Worm (Caenorhabditis elegans) whole organism, young adult: Measurements from ENCODE around the gene cdr-6.

ENCODE experiments used
- B0261.1 ChIP-seq: sonication (generic microtip); optimal IDR thresholded peaks from 2 replicates; lab custom pipeline; 2016; ENCODE audit warnings: mild to moderate bottlenecking, missing genetic modification characterization, moderate library complexity, missing compliant biosample characterization
- C06A6.2 ChIP-seq: fragments of 200-800 bp; sonication (Bioruptor generic); conservative IDR thresholded peaks from 2 replicates; pipeline ENCODE4 v1.3.6; 2022; ENCODE audit warnings: missing genetic modification characterization, missing compliant biosample characterization
- ama-1 ChIP-seq, 3 experiments: fragments of 150-350 bp in 1 of 3; sonication (generic microtip) in 2 of 3; optimal IDR thresholded peaks; 2 replicates each; lab custom pipeline; 2014 to 2018; ENCODE audit warnings: missing biosample characterization in 2 of 3, missing genetic modification characterization in 2 of 3, missing genetic modification reagents in 2 of 3
- athp-1 ChIP-seq: sonication (generic microtip); optimal IDR thresholded peaks from 2 replicates; lab custom pipeline; 2017; ENCODE audit warnings: mild to moderate bottlenecking, missing genetic modification characterization, missing compliant biosample characterization
- attf-6 ChIP-seq: fragments of 200-800 bp; sonication (Bioruptor generic); IDR thresholded peaks from 2 replicates; pipeline ENCODE4 v1.3.6; 2022; ENCODE audit warnings: missing genetic modification reagents, missing genetic modification characterization, missing compliant biosample characterization
- bed-2 ChIP-seq: fragments of 200-800 bp; sonication (Bioruptor generic); IDR thresholded peaks from 2 replicates; pipeline ENCODE4 v1.3.6; 2022; ENCODE audit warnings: missing genetic modification reagents, missing genetic modification characterization, missing compliant biosample characterization
- efl-1 ChIP-seq: fragments of 150-350 bp; optimal IDR thresholded peaks from 2 replicates; lab custom pipeline; 2014; ENCODE audit warnings: missing biosample characterization, missing genetic modification reagents, missing genetic modification characterization
- mes-4 ChIP-seq: sonication (generic microtip); optimal IDR thresholded peaks from 2 replicates; lab custom pipeline; 2016; ENCODE audit warnings: missing genotype, missing genetic modification characterization, missing compliant biosample characterization
- nhr-120 ChIP-seq: fragments of 200-800 bp; sonication (Bioruptor generic); IDR thresholded peaks from 2 replicates; pipeline ENCODE4 v1.3.6; 2022; ENCODE audit warnings: missing genetic modification characterization, missing compliant biosample characterization
- nhr-27 ChIP-seq: fragments of 200-800 bp; sonication (Bioruptor generic); optimal IDR thresholded peaks from 2 replicates; lab custom pipeline; 2018; ENCODE audit warnings: mild to moderate bottlenecking, missing genetic modification characterization, moderate library complexity, missing compliant biosample characterization
- nhr-90 ChIP-seq: sonication (generic microtip); optimal IDR thresholded peaks from 2 replicates; lab custom pipeline; 2016; ENCODE audit warnings: missing genotype, mild to moderate bottlenecking, missing genetic modification characterization, missing compliant biosample characterization
- snpc-4 ChIP-seq, 5 experiments: fragments of 150-350 bp in 1 of 5; sonication (generic microtip) in 4 of 5; optimal IDR thresholded peaks; 2 replicates each; lab custom pipeline; 2014 to 2018; ENCODE audit warnings: missing genetic modification characterization in 5 of 5, missing biosample characterization in 3 of 5, antibody characterized with exemption in 2 of 5, mild to moderate bottlenecking in 2 of 5, missing compliant biosample characterization in 2 of 5, missing genotype in 2 of 5, moderate library complexity in 2 of 5, missing genetic modification reagents in 1 of 5
- unc-130 ChIP-seq: sonication (generic microtip); optimal IDR thresholded peaks from 2 replicates; lab custom pipeline; 2016; ENCODE audit warnings: missing genetic modification reagents, missing genetic modification characterization, missing compliant biosample characterization

- no peak for TF ChIP-seq bed-2
- TF ChIP-seq attf-6 (GFP tag; lab: Robert Waterston, UW): no peak
- no peak for TF ChIP-seq B0261.1 (tag; lab: Kevin White, UChicago)
- TF ChIP-seq athp-1 (tag; lab: Kevin White, UChicago): no peak
- no peak for TF ChIP-seq mes-4 (tag; lab: Kevin White, UChicago)
- no peak for TF ChIP-seq nhr-90
- TF ChIP-seq snpc-4 (GFP tag; optimal IDR thresholded peaks at IDR 0.05; lab: Kevin White, UChicago): no peak
- no peak for TF ChIP-seq snpc-4 (tag; optimal IDR thresholded peaks at IDR 0.05; lab: Kevin White, UChicago)
- peak; percentile 51 for TF ChIP-seq efl-1 (GFP tag; lab: Kevin White, UChicago)
- no peak for TF ChIP-seq nhr-120 (GFP tag; lab: Robert Waterston, UW)
- no peak for TF ChIP-seq C06A6.2 (GFP tag; lab: Robert Waterston, UW)
- no peak for TF ChIP-seq nhr-27 (tag; lab: Kevin White, UChicago)
- TF ChIP-seq unc-130 (GFP tag; lab: Kevin White, UChicago): no peak
- TF ChIP-seq ama-1 (optimal IDR thresholded peaks at IDR 0.05; lab: Kevin White, UChicago): no peak
- TF ChIP-seq ama-1 (GFP tag; optimal IDR thresholded peaks at IDR 0.05; lab: Kevin White, UChicago): no peak
Observed at ce11 chrV:12450441-12450840, 36.9 kb upstream of the cdr-6 start, which contains the start of gene F28C1.1.
